Fruit fly (Drosophila melanogaster): ENCODE measurements around the gene CG17211.

The CG17211 gene

dm6 chr2L:12093652-12094051, 20.5 kb upstream of the CG17211 start (continued):
- no peak for TF ChIP-seq croc (GFP tag; conservative IDR thresholded peaks at IDR 0.05)
- TF ChIP-seq tna (GFP tag; IDR thresholded peaks at IDR 0.05; ENCODE audit: partially characterized antibody), result peak; percentile 47; the same call in 1 of the 2 replicates
- TF ChIP-seq CG2889 (GFP tag; IDR thresholded peaks at IDR 0.05), result no peak
- TF ChIP-seq dan (GFP tag; IDR thresholded peaks at IDR 0.05), result no peak
- TF ChIP-seq Dll (GFP tag; IDR thresholded peaks at IDR 0.05; ENCODE audit: partially characterized antibody), result no peak
- peak; percentile 44 for TF ChIP-seq bbx (GFP tag; IDR thresholded peaks at IDR 0.05; ENCODE audit: partially characterized antibody)
- peak; percentile 32 for TF ChIP-seq nmo (GFP tag; optimal IDR thresholded peaks at IDR 0.05)
- no peak for TF ChIP-seq slbo (GFP tag; IDR thresholded peaks at IDR 0.05)
- TF ChIP-seq CG11504 (tag; optimal IDR thresholded peaks at IDR 0.05), result no peak
- TF ChIP-seq CG9817 (tag; optimal IDR thresholded peaks at IDR 0.05), result no peak
- TF ChIP-seq az2 (GFP tag; optimal IDR thresholded peaks at IDR 0.05), result no peak
- TF ChIP-seq cwo (GFP tag; optimal IDR thresholded peaks at IDR 0.05), result no peak
- TF ChIP-seq grn (GFP tag; optimal IDR thresholded peaks at IDR 0.05), result no peak
- TF ChIP-seq CG31388 (GFP tag; optimal IDR thresholded peaks at IDR 0.05), result no peak
- TF ChIP-seq fd102C (GFP tag; optimal IDR thresholded peaks at IDR 0.05), result no peak
- peak; percentile 99 for TF ChIP-seq Myb (GFP tag; optimal IDR thresholded peaks at IDR 0.05)
- no peak for TF ChIP-seq Ssrp (tag; optimal IDR thresholded peaks at IDR 0.05)
- TF ChIP-seq Elba2 (GFP tag; optimal IDR thresholded peaks at IDR 0.05), result no peak
- no peak for TF ChIP-seq CG4404 (GFP tag; IDR thresholded peaks at IDR 0.05)
- peak; percentile 24 for TF ChIP-seq Jarid2 (GFP tag; optimal IDR thresholded peaks at IDR 0.05)
- no peak for TF ChIP-seq org-1 (GFP tag; optimal IDR thresholded peaks at IDR 0.05)
- no peak for TF ChIP-seq ind (GFP tag; optimal IDR thresholded peaks at IDR 0.05)
- TF ChIP-seq bowl (GFP tag; IDR thresholded peaks at IDR 0.05), result no peak
- TF ChIP-seq Xrp1 (GFP tag; IDR thresholded peaks at IDR 0.05), result no peak
- TF ChIP-seq YL-1 (GFP tag; optimal IDR thresholded peaks at IDR 0.05), result peak; percentile 72
- no peak for TF ChIP-seq CG6254 (GFP tag; optimal IDR thresholded peaks at IDR 0.05)
- TF ChIP-seq Lhr (GFP tag; optimal IDR thresholded peaks at IDR 0.05), result peak; percentile 64
- TF ChIP-seq caup (GFP tag; optimal IDR thresholded peaks at IDR 0.05; ENCODE audit: severe bottlenecking), result no peak
- TF ChIP-seq ci (GFP tag; IDR thresholded peaks at IDR 0.05), result peak; percentile 43; the same call in 1 of the 3 replicates
- TF ChIP-seq Opbp (GFP tag; IDR thresholded peaks at IDR 0.05; ENCODE audit: partially characterized antibody), result no peak
- no peak for TF ChIP-seq dpn (GFP tag; optimal IDR thresholded peaks at IDR 0.05)
- TF ChIP-seq unc-4 (GFP tag; IDR thresholded peaks at IDR 0.05; ENCODE audit: partially characterized antibody), result no peak
- TF ChIP-seq Mrtf (GFP tag; IDR thresholded peaks at IDR 0.05), result no peak
- TF ChIP-seq sens-2 (GFP tag; IDR thresholded peaks at IDR 0.05), result no peak
- peak; percentile 11; the same call in 1 of the 2 replicates for TF ChIP-seq amos (GFP tag; IDR thresholded peaks at IDR 0.05; ENCODE audit: partially characterized antibody)
- TF ChIP-seq tgo (GFP tag; IDR thresholded peaks at IDR 0.05), result no peak
- peak; percentile 44 for TF ChIP-seq CG33213 (GFP tag; optimal IDR thresholded peaks at IDR 0.05)
- no peak for TF ChIP-seq ham (GFP tag; IDR thresholded peaks at IDR 0.05)
- TF ChIP-seq B-H1 (GFP tag; IDR thresholded peaks at IDR 0.05), result no peak
- peak; percentile 4; the same call in 1 of the 3 replicates for TF ChIP-seq sr (GFP tag; IDR thresholded peaks at IDR 0.05)
- TF ChIP-seq corto (GFP tag; optimal IDR thresholded peaks at IDR 0.05), result no peak
- peak; percentile 98 for TF ChIP-seq CG9797 (GFP tag; optimal IDR thresholded peaks at IDR 0.05)
- TF ChIP-seq GATAe (GFP tag; conservative IDR thresholded peaks at IDR 0.05), result no peak
- TF ChIP-seq CG4820 (GFP tag; optimal IDR thresholded peaks at IDR 0.05), result no peak
- no peak for TF ChIP-seq dm (GFP tag; optimal IDR thresholded peaks at IDR 0.05)
- TF ChIP-seq CG6813 (GFP tag; optimal IDR thresholded peaks at IDR 0.05), result no peak
- TF ChIP-seq Atf6 (GFP tag; IDR thresholded peaks at IDR 0.05), result no peak
- TF ChIP-seq kah (GFP tag; optimal IDR thresholded peaks at IDR 0.05), result peak; percentile 0
- peak; percentile 1 for TF ChIP-seq pho (GFP tag; optimal IDR thresholded peaks at IDR 0.05)
- TF ChIP-seq CG9876 (GFP tag; optimal IDR thresholded peaks at IDR 0.05), result no peak
- no peak for TF ChIP-seq Hand (GFP tag; optimal IDR thresholded peaks at IDR 0.05)

All from whole organism, embryonic.